Worm (Caenorhabditis elegans): ENCODE measurements around the gene K07E3.9.

- TF ChIP-seq repo-1 (tag; optimal IDR thresholded peaks at IDR 0.05) (no peak), B0035.1 (tag; optimal IDR thresholded peaks at IDR 0.05) (no peak), snpc-4 (GFP tag; optimal IDR thresholded peaks at IDR 0.05) (no peak), snpc-4 (tag; optimal IDR thresholded peaks at IDR 0.05) (no peak), egl-18 (GFP tag; IDR thresholded peaks at IDR 0.05) (no peak), nhr-120 (GFP tag; IDR thresholded peaks at IDR 0.05) (no peak), attf-6 (GFP tag; IDR thresholded peaks at IDR 0.05) (no peak), ama-1 (optimal IDR thresholded peaks at IDR 0.05) (no peak), ama-1 (GFP tag; optimal IDR thresholded peaks at IDR 0.05) (no peak), hmg-1.2 (GFP tag; IDR thresholded peaks at IDR 0.05) (no peak)
Observed at ce11 chrX:8147398-8147797, 39.4 kb downstream of the K07E3.9 start, which contains the start of gene C02B8.1.

Measured in whole organism, young adult.